Fruit fly (Drosophila melanogaster) whole organism, embryonic: ENCODE data around the gene Wdr62.

Experiments used
- Ada2b ChIP-seq: fragments of 200-800 bp; sonication (Bioruptor generic); IDR thresholded peaks from 2 replicates; pipeline ENCODE4 v1.3.6; 2022; ENCODE audit warnings: missing biosample characterization, missing genetic modification characterization
- Asciz ChIP-seq: fragments of 200-800 bp; sonication (Bioruptor generic); optimal IDR thresholded peaks from 2 replicates; lab custom pipeline; 2017; ENCODE audit warnings: missing biosample characterization, mild to moderate bottlenecking, missing genetic modification characterization, missing genetic modification reagents
- B-H2 ChIP-seq: fragments of 200-800 bp; sonication (Bioruptor generic); optimal IDR thresholded peaks from 2 replicates; lab custom pipeline; 2018; ENCODE audit warnings: missing biosample characterization, mild to moderate bottlenecking, missing genetic modification characterization
- BEAF-32 ChIP-seq: fragments of 200-800 bp; sonication (Bioruptor generic); optimal IDR thresholded peaks from 3 replicates; lab custom pipeline; 2017; ENCODE audit warnings: missing biosample characterization, missing genetic modification characterization, mild to moderate bottlenecking, moderate library complexity, missing genetic modification reagents
- CG11695 ChIP-seq: fragments of 200-800 bp; sonication (Bioruptor generic); IDR thresholded peaks from 3 replicates; pipeline ENCODE4 v1.3.6; 2022; ENCODE audit warnings: missing biosample characterization, missing genetic modification characterization
- CG13775 ChIP-seq: fragments of 200-800 bp; sonication (Bioruptor generic); optimal IDR thresholded peaks from 3 replicates; lab custom pipeline; 2017; ENCODE audit warnings: missing biosample characterization, mild to moderate bottlenecking, missing genetic modification characterization
- CG14710 ChIP-seq: fragments of 200-800 bp; sonication (Bioruptor generic); optimal IDR thresholded peaks from 3 replicates; lab custom pipeline; 2019; ENCODE audit warnings: missing biosample characterization, mild to moderate bottlenecking, missing genetic modification characterization, moderate library complexity
- CG14965 ChIP-seq: fragments of 200-800 bp; sonication (Bioruptor generic); optimal IDR thresholded peaks from 2 replicates; lab custom pipeline; 2016; ENCODE audit warnings: missing biosample characterization, missing genetic modification characterization, borderline replicate concordance
- CG15514 ChIP-seq: fragments of 200-800 bp; sonication (Bioruptor generic); optimal IDR thresholded peaks from 3 replicates; lab custom pipeline; 2017; ENCODE audit warnings: missing biosample characterization, missing genetic modification characterization, mild to moderate bottlenecking, moderate library complexity, missing genetic modification reagents
- CG16779 ChIP-seq: fragments of 200-800 bp; sonication (Bioruptor generic); IDR thresholded peaks from 2 replicates; pipeline ENCODE4 v1.3.6; 2022; ENCODE audit warnings: missing biosample characterization, missing genetic modification characterization
- CG17568 ChIP-seq: fragments of 200-800 bp; sonication (Bioruptor generic); optimal IDR thresholded peaks from 2 replicates; lab custom pipeline; 2018; ENCODE audit warnings: missing biosample characterization, mild to moderate bottlenecking, missing genetic modification characterization, moderate library complexity
- CG2116 ChIP-seq: fragments of 200-800 bp; sonication (Bioruptor generic); optimal IDR thresholded peaks from 3 replicates; lab custom pipeline; 2018; ENCODE audit warnings: missing biosample characterization, mild to moderate bottlenecking, missing genetic modification characterization
- CG2129 ChIP-seq: fragments of 200-800 bp; sonication (Bioruptor generic); IDR thresholded peaks from 2 replicates; pipeline ENCODE4 v1.3.6; 2022; ENCODE audit warnings: missing biosample characterization, missing genetic modification characterization; ENCODE audit not compliant: partially characterized antibody
- CG3065 ChIP-seq: fragments of 200-800 bp; sonication (Bioruptor generic); optimal IDR thresholded peaks from 2 replicates; lab custom pipeline; 2016; ENCODE audit warnings: missing biosample characterization, missing genetic modification characterization
- CG4282 ChIP-seq: fragments of 200-800 bp; sonication (Bioruptor generic); optimal IDR thresholded peaks from 2 replicates; lab custom pipeline; 2016; ENCODE audit warnings: missing biosample characterization, missing genetic modification characterization
- CG4820 ChIP-seq: fragments of 200-800 bp; sonication (Bioruptor generic); optimal IDR thresholded peaks from 3 replicates; lab custom pipeline; 2016; ENCODE audit warnings: missing biosample characterization, missing genetic modification characterization
- CG6272 ChIP-seq: fragments of 200-800 bp; sonication (Bioruptor generic); IDR thresholded peaks from 2 replicates; pipeline ENCODE4 v1.3.6; 2022; ENCODE audit warnings: missing biosample characterization, missing genetic modification characterization
- CG7372 ChIP-seq: fragments of 200-800 bp; sonication (Bioruptor generic); IDR thresholded peaks from 2 replicates; pipeline ENCODE4 v1.3.6; 2022; ENCODE audit warnings: missing biosample characterization, missing genetic modification characterization
- CG8478 ChIP-seq: fragments of >200 bp; optimal IDR thresholded peaks from 2 replicates; lab custom pipeline; 2018
- CG9727 ChIP-seq: fragments of 200-800 bp; sonication (Bioruptor generic); optimal IDR thresholded peaks from 3 replicates; lab custom pipeline; 2017; ENCODE audit warnings: missing biosample characterization, mild to moderate bottlenecking, missing genetic modification characterization
- D19B ChIP-seq: fragments of 200-800 bp; sonication (Bioruptor generic); optimal IDR thresholded peaks from 2 replicates; lab custom pipeline; 2017; ENCODE audit warnings: missing biosample characterization, mild to moderate bottlenecking, missing genetic modification characterization
- Dbx ChIP-seq: fragments of 200-800 bp; sonication (Bioruptor generic); IDR thresholded peaks from 3 replicates; pipeline ENCODE4 v1.3.6; 2022; ENCODE audit warnings: missing biosample characterization, missing genetic modification characterization
- Fer2 ChIP-seq: fragments of 200-800 bp; sonication (Bioruptor generic); optimal IDR thresholded peaks from 2 replicates; lab custom pipeline; 2018; ENCODE audit warnings: missing biosample characterization, mild to moderate bottlenecking, missing genetic modification characterization, moderate library complexity
- Gsc ChIP-seq: fragments of 200-800 bp; sonication (Bioruptor generic); IDR thresholded peaks from 2 replicates; pipeline ENCODE4 v1.3.6; 2022; ENCODE audit warnings: missing biosample characterization, missing genetic modification characterization
- HHEX ChIP-seq: fragments of 200-800 bp; sonication (Bioruptor generic); optimal IDR thresholded peaks from 3 replicates; lab custom pipeline; 2017; ENCODE audit warnings: missing biosample characterization, mild to moderate bottlenecking, missing genetic modification characterization, missing genetic modification reagents
- NC2α ChIP-seq: fragments of 200-800 bp; sonication (Bioruptor generic); optimal IDR thresholded peaks from 2 replicates; lab custom pipeline; 2016; ENCODE audit warnings: missing biosample characterization, missing genetic modification characterization
- Optix ChIP-seq: fragments of 200-800 bp; sonication (Bioruptor generic); IDR thresholded peaks from 3 replicates; pipeline ENCODE4 v1.3.6; 2022; ENCODE audit warnings: missing biosample characterization, missing genetic modification characterization
- Sin3A ChIP-seq: fragments of >200 bp; optimal IDR thresholded peaks from 2 replicates; lab custom pipeline; 2018
- Stat92E ChIP-seq, 3 experiments: fragments of >200 bp in 2 of 3; fragments of 200-800 bp in 1 of 3; sonication (Bioruptor generic) in 1 of 3; optimal IDR thresholded peaks; 2 replicates each; lab custom pipeline; 2017 to 2019; ENCODE audit warnings: missing biosample characterization in 3 of 3, missing genetic modification characterization in 3 of 3, mild to moderate bottlenecking in 1 of 3, moderate library complexity in 1 of 3
- Trl ChIP-seq, 3 experiments: fragments of >200 bp in 2 of 3; fragments of 200-800 bp in 1 of 3; sonication (Bioruptor generic) in 1 of 3; optimal IDR thresholded peaks; 2 replicates in 1 of 3; 3 replicates in 2 of 3; lab custom pipeline; 2016 to 2017; ENCODE audit warnings: missing biosample characterization in 1 of 3, missing genetic modification characterization in 1 of 3
- Xbp1 ChIP-seq: fragments of 200-800 bp; sonication (Bioruptor generic); optimal IDR thresholded peaks from 3 replicates; lab custom pipeline; 2016; ENCODE audit warnings: missing biosample characterization, mild to moderate bottlenecking, missing genetic modification characterization
- YL-1 ChIP-seq: fragments of 200-800 bp; sonication (Bioruptor generic); optimal IDR thresholded peaks from 3 replicates; lab custom pipeline; 2017; ENCODE audit warnings: missing biosample characterization, mild to moderate bottlenecking, missing genetic modification characterization
- az2 ChIP-seq: fragments of 200-800 bp; sonication (Bioruptor generic); optimal IDR thresholded peaks from 3 replicates; lab custom pipeline; 2016; ENCODE audit warnings: missing biosample characterization, missing genetic modification characterization
- br ChIP-seq: fragments of >200 bp; optimal IDR thresholded peaks from 2 replicates; lab custom pipeline; 2017
- btn ChIP-seq: fragments of 200-800 bp; sonication (Bioruptor generic); optimal IDR thresholded peaks from 2 replicates; lab custom pipeline; 2016; ENCODE audit warnings: missing biosample characterization, missing genetic modification characterization
- cad ChIP-seq: fragments of >200 bp; optimal IDR thresholded peaks from 2 replicates; lab custom pipeline; 2017; ENCODE audit warnings: missing biosample characterization, missing genetic modification characterization
- cas ChIP-seq: fragments of 200-800 bp; sonication (Bioruptor generic); IDR thresholded peaks from 2 replicates; pipeline ENCODE4 v1.3.6; 2022; ENCODE audit warnings: missing biosample characterization, missing genetic modification characterization
- dan ChIP-seq: fragments of 200-800 bp; sonication (Bioruptor generic); IDR thresholded peaks from 2 replicates; pipeline ENCODE4 v1.3.6; 2022; ENCODE audit warnings: missing biosample characterization, missing genetic modification characterization
- dm ChIP-seq: fragments of 200-800 bp; sonication (Bioruptor generic); optimal IDR thresholded peaks from 3 replicates; lab custom pipeline; 2016; ENCODE audit warnings: missing biosample characterization, missing genetic modification characterization
- fd96Cb ChIP-seq: fragments of 200-800 bp; sonication (Bioruptor generic); optimal IDR thresholded peaks from 2 replicates; lab custom pipeline; 2018; ENCODE audit warnings: missing biosample characterization, mild to moderate bottlenecking, missing genetic modification characterization, moderate library complexity
- insv ChIP-seq, 2 experiments: fragments of 200-800 bp; sonication (Bioruptor generic); optimal IDR thresholded peaks; 3 replicates each; lab custom pipeline; 2016 to 2018; ENCODE audit warnings: missing biosample characterization in 2 of 2, missing genetic modification characterization in 2 of 2
- inv ChIP-seq: fragments of 200-800 bp; sonication (Bioruptor generic); IDR thresholded peaks from 2 replicates; pipeline ENCODE4 v1.3.6; 2022; ENCODE audit warnings: missing biosample characterization, missing genetic modification characterization; ENCODE audit not compliant: partially characterized antibody
- jing ChIP-seq: fragments of 200-800 bp; sonication (Bioruptor generic); optimal IDR thresholded peaks from 2 replicates; lab custom pipeline; 2018; ENCODE audit warnings: missing biosample characterization, mild to moderate bottlenecking, missing genetic modification characterization
- nmo ChIP-seq: fragments of 200-800 bp; sonication (Bioruptor generic); optimal IDR thresholded peaks from 2 replicates; lab custom pipeline; 2018; ENCODE audit warnings: missing biosample characterization, mild to moderate bottlenecking, missing genetic modification characterization, moderate library complexity
- p53 ChIP-seq: fragments of 200-800 bp; sonication (Bioruptor generic); optimal IDR thresholded peaks from 2 replicates; lab custom pipeline; 2016; ENCODE audit warnings: missing biosample characterization, missing genetic modification characterization
- psq ChIP-seq: fragments of 200-800 bp; sonication (Bioruptor generic); optimal IDR thresholded peaks from 2 replicates; lab custom pipeline; 2017; ENCODE audit warnings: missing biosample characterization, missing genetic modification characterization
- salm ChIP-seq: fragments of 200-800 bp; sonication (Bioruptor generic); optimal IDR thresholded peaks from 2 replicates; lab custom pipeline; 2018; ENCODE audit warnings: missing biosample characterization, mild to moderate bottlenecking, missing genetic modification characterization
- sob ChIP-seq: fragments of 200-800 bp; sonication (Bioruptor generic); IDR thresholded peaks from 2 replicates; pipeline ENCODE4 v1.3.6; 2022; ENCODE audit warnings: missing biosample characterization, missing genetic modification characterization
- tna ChIP-seq: fragments of 200-800 bp; sonication (Bioruptor generic); IDR thresholded peaks from 2 replicates; pipeline ENCODE4 v1.3.6; 2022; ENCODE audit warnings: missing biosample characterization, missing genetic modification characterization; ENCODE audit not compliant: partially characterized antibody
- unpg ChIP-seq: fragments of 200-800 bp; sonication (Bioruptor generic); optimal IDR thresholded peaks from 3 replicates; lab custom pipeline; 2018; ENCODE audit warnings: missing biosample characterization, mild to moderate bottlenecking, missing genetic modification characterization, moderate library complexity
- vnd ChIP-seq: fragments of 200-800 bp; sonication (Bioruptor generic); IDR thresholded peaks from 3 replicates; pipeline ENCODE4 v1.3.6; 2022; ENCODE audit warnings: missing biosample characterization, missing genetic modification characterization; ENCODE audit not compliant: partially characterized antibody
- wek ChIP-seq: fragments of 200-800 bp; sonication (Bioruptor generic); optimal IDR thresholded peaks from 3 replicates; lab custom pipeline; 2018; ENCODE audit warnings: missing biosample characterization, mild to moderate bottlenecking, missing genetic modification characterization, moderate library complexity

The Wdr62 gene

DNA sequence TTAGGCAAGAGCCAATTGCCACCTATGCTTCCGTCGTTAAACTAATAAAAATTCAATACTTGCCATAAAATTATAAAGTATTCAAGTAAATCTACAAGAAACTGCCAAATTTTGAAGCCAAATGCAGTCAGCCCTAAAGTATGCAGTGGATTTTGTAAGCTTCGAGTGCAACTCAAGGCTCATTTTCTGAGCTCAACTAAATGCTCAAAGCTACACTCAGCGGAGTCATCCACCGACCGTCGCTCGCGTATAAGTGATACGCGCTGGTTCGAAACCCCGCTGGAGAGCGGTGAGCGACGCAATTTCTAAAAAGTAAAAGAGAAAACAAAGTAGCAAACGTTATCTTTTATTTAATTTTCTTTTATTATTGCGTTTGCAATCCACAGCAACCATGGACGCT lies 25.3 kb downstream of the Wdr62 start (continued):
- peak; percentile 11 for TF ChIP-seq CG14710 (tag; lab: Kevin White, UChicago)
- no peak for TF ChIP-seq Fer2 (tag; lab: Kevin White, UChicago)
- TF ChIP-seq nmo (GFP tag; lab: Kevin White, UChicago), result no peak
- TF ChIP-seq cad (GFP tag; lab: Kevin White, UChicago), result no peak
- no peak for TF ChIP-seq CG2129 (GFP tag; lab: Robert Waterston, UW)
- TF ChIP-seq fd96Cb (tag; lab: Kevin White, UChicago), result no peak
- TF ChIP-seq p53 (GFP tag; lab: Kevin White, UChicago), result no peak
- TF ChIP-seq CG3065 (GFP tag; lab: Kevin White, UChicago), result no peak
- TF ChIP-seq jing (GFP tag; lab: Kevin White, UChicago), result no peak
- TF ChIP-seq CG4820 (GFP tag; lab: Kevin White, UChicago), result no peak
- no peak for TF ChIP-seq salm (tag; lab: Kevin White, UChicago)
- no peak for TF ChIP-seq sob (GFP tag; lab: Robert Waterston, UW)
- TF ChIP-seq Trl (optimal IDR thresholded peaks at IDR 0.05; lab: Kevin White, UChicago), result peak; percentile 25 to 30
- TF ChIP-seq Trl (GFP tag; optimal IDR thresholded peaks at IDR 0.05; lab: Kevin White, UChicago), result no peak
- no peak for TF ChIP-seq CG17568 (GFP tag; lab: Kevin White, UChicago)
- TF ChIP-seq NC2α (GFP tag; lab: Kevin White, UChicago), result no peak
- TF ChIP-seq Gsc (GFP tag; lab: Robert Waterston, UW), result no peak
- no peak for TF ChIP-seq br (lab: Kevin White, UChicago)
- no peak for TF ChIP-seq psq (GFP tag; lab: Kevin White, UChicago)
- TF ChIP-seq CG7372 (GFP tag; lab: Robert Waterston, UW), result no peak
- no peak for TF ChIP-seq Asciz
- TF ChIP-seq HHEX (GFP tag; lab: Kevin White, UChicago), result no peak
- no peak for TF ChIP-seq insv (GFP tag; optimal IDR thresholded peaks at IDR 0.05; lab: Kevin White, UChicago)
- TF ChIP-seq CG2116 (GFP tag; lab: Kevin White, UChicago), result no peak
- TF ChIP-seq YL-1 (GFP tag; lab: Kevin White, UChicago), result no peak
- TF ChIP-seq Stat92E (GFP tag; optimal IDR thresholded peaks at IDR 0.05; lab: Kevin White, UChicago), result no peak
- no peak for TF ChIP-seq unpg (GFP tag; lab: Kevin White, UChicago)
- TF ChIP-seq Xbp1 (GFP tag; lab: Kevin White, UChicago), result no peak
- no peak for TF ChIP-seq CG14965
- TF ChIP-seq CG9727 (GFP tag; lab: Kevin White, UChicago), result no peak
- TF ChIP-seq CG13775 (GFP tag; lab: Kevin White, UChicago), result no peak
- no peak for TF ChIP-seq Ada2b
- no peak for TF ChIP-seq dan
- no peak for TF ChIP-seq btn (GFP tag; lab: Kevin White, UChicago)
- no peak for TF ChIP-seq CG8478 (lab: Kevin White, UChicago)
- TF ChIP-seq CG4282 (GFP tag; lab: Kevin White, UChicago), result no peak
- TF ChIP-seq wek, result no peak
- no peak for TF ChIP-seq CG6272 (GFP tag; lab: Robert Waterston, UW)
- TF ChIP-seq D19B, result no peak
- peak; percentile 8 for TF ChIP-seq CG15514 (GFP tag; lab: Kevin White, UChicago)
- TF ChIP-seq dm (GFP tag; lab: Kevin White, UChicago), result no peak
- no peak for TF ChIP-seq inv (GFP tag; lab: Robert Waterston, UW)
- peak; percentile 22 for TF ChIP-seq B-H2 (GFP tag; lab: Kevin White, UChicago)
- TF ChIP-seq CG16779 (GFP tag; lab: Robert Waterston, UW), result no peak
- no peak for TF ChIP-seq Optix (GFP tag; lab: Robert Waterston, UW)
- no peak for TF ChIP-seq CG11695 (GFP tag; lab: Robert Waterston, UW)
- no peak for TF ChIP-seq cas
- TF ChIP-seq Sin3A (lab: Kevin White, UChicago), result no peak
- TF ChIP-seq vnd (GFP tag; lab: Robert Waterston, UW), result no peak
- TF ChIP-seq Dbx, result no peak
- TF ChIP-seq tna (GFP tag; lab: Robert Waterston, UW), result no peak
- TF ChIP-seq BEAF-32, result no peak
- TF ChIP-seq az2 (GFP tag; lab: Kevin White, UChicago), result no peak
